Worm (Caenorhabditis elegans) whole organism, L3 larva: ENCODE data around the gene ccch-3.
A peak's percentile ranks its signal among the peaks of the same experiment; 100 is the strongest.

Experiments used
- R02D3.7 ChIP-seq: fragments of 150-350 bp; optimal IDR thresholded peaks from 2 replicates; lab custom pipeline; 2014; ENCODE audit warnings: missing biosample characterization, missing genetic modification characterization
- aly-2 ChIP-seq: fragments of 150-350 bp; optimal IDR thresholded peaks from 2 replicates; lab custom pipeline; 2014; ENCODE audit warnings: missing biosample characterization, missing genetic modification characterization
- ama-1 ChIP-seq: fragments of 150-350 bp; optimal IDR thresholded peaks from 2 replicates; lab custom pipeline; 2018
- ceh-16 ChIP-seq: sonication (generic microtip); optimal IDR thresholded peaks from 2 replicates; lab custom pipeline; 2017; ENCODE audit warnings: missing biosample characterization, missing genetic modification characterization
- daf-12 ChIP-seq: fragments of 150-350 bp; optimal IDR thresholded peaks from 2 replicates; lab custom pipeline; 2014; ENCODE audit warnings: missing biosample characterization, missing genetic modification reagents, missing genetic modification characterization
- egl-27 ChIP-seq: sonication (generic microtip); optimal IDR thresholded peaks from 4 replicates; lab custom pipeline; 2017; ENCODE audit warnings: missing biosample characterization, missing genetic modification reagents, missing genetic modification characterization
- elt-1 ChIP-seq: fragments of 150-350 bp; optimal IDR thresholded peaks from 2 replicates; lab custom pipeline; 2014; ENCODE audit warnings: missing biosample characterization, missing genetic modification characterization
- elt-2 ChIP-seq: sonication (generic microtip); optimal IDR thresholded peaks from 2 replicates; lab custom pipeline; 2016; ENCODE audit warnings: missing genetic modification reagents, mild to moderate bottlenecking, missing genetic modification characterization, missing compliant biosample characterization
- elt-3 ChIP-seq, 3 experiments: fragments of 150-350 bp in 1 of 3; sonication (generic microtip) in 2 of 3; optimal IDR thresholded peaks; 2 replicates in 2 of 3; 4 replicates in 1 of 3; lab custom pipeline; 2014 to 2017; ENCODE audit warnings: missing biosample characterization in 3 of 3, missing genetic modification characterization in 3 of 3
- eor-1 ChIP-seq, 2 experiments: fragments of 150-350 bp; optimal IDR thresholded peaks; 2 replicates each; lab custom pipeline; 2014 to 2018; ENCODE audit warnings: missing biosample characterization in 2 of 2, missing genetic modification characterization in 2 of 2
- fkh-10 ChIP-seq: sonication (generic microtip); optimal IDR thresholded peaks from 2 replicates; lab custom pipeline; 2017; ENCODE audit warnings: missing biosample characterization, missing genetic modification reagents, missing genetic modification characterization
- hmg-11 ChIP-seq: sonication (generic microtip); optimal IDR thresholded peaks from 2 replicates; lab custom pipeline; 2016; ENCODE audit warnings: missing genetic modification characterization, missing compliant biosample characterization
- jun-1 ChIP-seq: fragments of 150-350 bp; optimal IDR thresholded peaks from 2 replicates; lab custom pipeline; 2014; ENCODE audit warnings: missing biosample characterization, missing genetic modification reagents, missing genetic modification characterization
- lin-15B ChIP-seq: fragments of 150-350 bp; optimal IDR thresholded peaks from 2 replicates; lab custom pipeline; 2014; ENCODE audit warnings: missing biosample characterization, missing genetic modification characterization
- lin-39 ChIP-seq: fragments of 150-350 bp; optimal IDR thresholded peaks from 2 replicates; lab custom pipeline; 2018; ENCODE audit warnings: missing biosample characterization, missing genetic modification reagents, missing genetic modification characterization
- lsy-12 ChIP-seq: sonication (generic microtip); optimal IDR thresholded peaks from 2 replicates; lab custom pipeline; 2016; ENCODE audit warnings: mild to moderate bottlenecking, missing genetic modification characterization, missing compliant biosample characterization
- mdl-1 ChIP-seq: fragments of 150-350 bp; optimal IDR thresholded peaks from 2 replicates; lab custom pipeline; 2014; ENCODE audit warnings: missing biosample characterization, missing genetic modification characterization
- nhr-11 ChIP-seq: fragments of 150-350 bp; optimal IDR thresholded peaks from 2 replicates; lab custom pipeline; 2014; ENCODE audit warnings: missing biosample characterization, missing genetic modification characterization
- nhr-23 ChIP-seq: fragments of 150-350 bp; optimal IDR thresholded peaks from 2 replicates; lab custom pipeline; 2014; ENCODE audit warnings: missing biosample characterization, missing genetic modification reagents, missing genetic modification characterization
- nhr-237 ChIP-seq: fragments of 150-350 bp; optimal IDR thresholded peaks from 2 replicates; lab custom pipeline; 2014; ENCODE audit warnings: missing biosample characterization, missing genetic modification characterization
- nhr-28 ChIP-seq: fragments of 150-350 bp; optimal IDR thresholded peaks from 2 replicates; lab custom pipeline; 2014; ENCODE audit warnings: missing biosample characterization, missing genetic modification characterization
- nhr-77 ChIP-seq: fragments of 150-350 bp; optimal IDR thresholded peaks from 2 replicates; lab custom pipeline; 2014; ENCODE audit warnings: missing biosample characterization, missing genetic modification characterization
- pha-4 ChIP-seq: fragments of 150-350 bp; optimal IDR thresholded peaks from 2 replicates; lab custom pipeline; 2014; ENCODE audit warnings: missing biosample characterization, missing genetic modification reagents, missing genetic modification characterization
- sea-2 ChIP-seq: fragments of 150-350 bp; sonication (generic microtip); optimal IDR thresholded peaks from 4 replicates; lab custom pipeline; 2014; ENCODE audit warnings: missing biosample characterization, missing genetic modification reagents, missing genetic modification characterization
- skn-1 ChIP-seq: fragments of 150-350 bp; optimal IDR thresholded peaks from 2 replicates; lab custom pipeline; 2014; ENCODE audit warnings: missing biosample characterization, missing genetic modification characterization
- snpc-4 ChIP-seq: fragments of 150-350 bp; optimal IDR thresholded peaks from 2 replicates; lab custom pipeline; 2014; ENCODE audit warnings: missing biosample characterization, missing genetic modification characterization
- tbx-2 ChIP-seq: sonication (generic microtip); optimal IDR thresholded peaks from 2 replicates; lab custom pipeline; 2016; ENCODE audit warnings: mild to moderate bottlenecking, missing genetic modification characterization, missing compliant biosample characterization
- unc-39 ChIP-seq: sonication (generic microtip); optimal IDR thresholded peaks from 4 replicates; lab custom pipeline; 2017; ENCODE audit warnings: missing biosample characterization, missing genetic modification characterization
- zag-1 ChIP-seq: fragments of 150-350 bp; optimal IDR thresholded peaks from 2 replicates; lab custom pipeline; 2014; ENCODE audit warnings: missing biosample characterization, missing genetic modification characterization
- ztf-11 ChIP-seq: fragments of 150-350 bp; optimal IDR thresholded peaks from 2 replicates; lab custom pipeline; 2014; ENCODE audit warnings: missing biosample characterization, missing genetic modification characterization
- ztf-4 ChIP-seq: fragments of 150-350 bp; optimal IDR thresholded peaks from 2 replicates; lab custom pipeline; 2014; ENCODE audit warnings: missing biosample characterization, missing genetic modification characterization

ccch-3 gene

ce11 chrV:12696790-12697189, 37.3 kb upstream of the ccch-3 start:
- no peak for TF ChIP-seq nhr-237 (tag; lab: Kevin White, UChicago)
- TF ChIP-seq pha-4 (tag; lab: Kevin White, UChicago): no peak

DNA sequence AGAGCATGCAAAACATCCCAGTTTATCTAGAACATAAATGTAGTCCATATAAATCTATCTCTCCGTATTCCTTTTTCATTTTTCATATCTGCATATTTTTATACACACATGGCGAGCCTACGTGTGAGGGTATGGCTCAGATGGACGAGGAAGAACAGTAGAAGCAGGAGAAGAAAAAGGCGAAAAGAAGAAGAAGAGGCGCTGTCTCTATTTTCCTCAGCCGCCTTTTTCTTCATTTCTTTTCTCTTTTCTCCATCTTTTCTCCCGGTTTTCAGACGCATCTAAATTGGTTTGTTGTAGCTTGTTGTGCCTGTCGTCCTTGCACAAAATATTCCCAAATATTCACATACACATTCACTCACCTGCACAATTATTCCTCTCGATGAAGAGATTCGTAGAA, 36.5 kb upstream of the ccch-3 start, which contains the start of gene K10C8.4:
Gene K10C8.4 (plus strand): TSS at position 301 of the 400 bp plus-strand sequence.
- no peak for TF ChIP-seq lin-39 (tag; lab: Kevin White, UChicago)
- TF ChIP-seq daf-12 (tag; lab: Kevin White, UChicago): no peak
- TF ChIP-seq egl-27: no peak
- TF ChIP-seq hmg-11 (tag; lab: Kevin White, UChicago): peak; percentile 3
- no peak for TF ChIP-seq nhr-28 (tag; lab: Kevin White, UChicago)
- no peak for TF ChIP-seq lsy-12 (tag; lab: Kevin White, UChicago)
- TF ChIP-seq elt-2: no peak
- no peak for TF ChIP-seq nhr-77 (tag; lab: Kevin White, UChicago)

DNA sequence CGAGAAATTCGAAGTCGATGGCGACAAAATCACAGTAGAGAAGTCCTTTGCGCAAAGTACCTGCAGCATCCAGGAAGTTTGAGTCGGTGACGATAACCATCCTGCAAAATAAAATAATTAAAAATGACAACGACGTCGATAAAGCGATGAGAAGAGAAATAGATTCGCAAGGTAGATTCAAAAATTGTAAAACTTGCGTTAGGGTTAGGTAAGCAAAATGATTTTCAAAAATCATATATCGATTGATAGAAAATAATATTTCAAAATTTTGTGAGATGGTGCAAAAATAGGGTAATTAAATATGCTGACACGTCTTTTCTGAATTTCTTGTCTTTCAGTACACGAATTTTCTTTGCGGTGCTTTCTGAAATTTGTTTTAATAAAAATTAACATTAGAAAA, 35.7 kb upstream of the ccch-3 start, which contains the start of gene parn-1:
Gene parn-1 (minus strand): TSS at position 101 of the 400 bp plus-strand sequence.
- TF ChIP-seq jun-1 (tag; lab: Kevin White, UChicago): no peak
- TF ChIP-seq elt-1: no peak
- TF ChIP-seq lsy-12 (tag; lab: Kevin White, UChicago): no peak
- no peak for TF ChIP-seq nhr-11 (tag; lab: Kevin White, UChicago)
- TF ChIP-seq, all 47 proteins: peak for 0

DNA sequence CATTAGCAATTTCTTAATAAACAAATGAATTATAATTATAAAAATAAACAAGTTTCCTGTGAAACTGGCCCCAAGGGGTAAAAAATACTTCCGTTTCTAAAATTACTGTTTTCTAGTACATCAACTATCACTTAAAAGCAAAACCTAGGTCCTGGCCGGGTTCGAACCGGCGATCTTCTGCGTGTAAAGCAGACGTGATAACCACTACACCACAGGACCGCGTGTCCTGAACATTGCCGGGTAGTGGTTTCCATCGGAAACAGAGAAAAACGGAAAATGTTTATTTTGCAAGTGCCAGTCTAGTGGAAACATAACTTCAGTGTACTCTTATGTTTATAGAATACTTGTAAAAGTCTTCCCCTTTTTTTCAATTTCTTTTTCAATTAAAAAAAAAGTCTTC, 23.7 kb upstream of the ccch-3 start:
- TF ChIP-seq unc-39 (tag; lab: Kevin White, UChicago) (no peak), snpc-4 (tag; lab: Kevin White, UChicago) (no peak), skn-1 (tag; lab: Kevin White, UChicago) (no peak), ztf-11 (no peak), jun-1 (tag; lab: Kevin White, UChicago) (no peak), sea-2 (no peak)

DNA sequence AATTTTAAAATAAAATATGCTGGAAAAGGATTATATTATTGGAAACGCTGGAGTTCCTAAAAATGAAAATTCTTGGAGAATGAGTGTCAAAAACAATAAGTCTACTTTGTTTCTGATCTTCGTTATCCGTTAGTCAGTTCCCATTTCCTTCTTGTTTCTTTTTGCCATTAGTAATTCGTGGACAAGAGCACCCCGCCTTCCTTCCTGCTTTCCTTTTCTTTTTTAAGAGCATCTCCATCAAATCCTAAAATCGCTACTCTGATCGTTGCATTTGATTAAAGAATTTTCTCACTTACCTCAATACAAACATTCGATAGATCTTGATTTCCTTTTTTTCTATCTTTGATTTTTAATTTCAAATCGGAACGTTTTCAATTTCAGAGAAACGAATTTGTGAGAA, 20.3 kb upstream of the ccch-3 start, which contains the start of gene frpr-15:
Gene frpr-15 (plus strand): TSS at position 301 of the 400 bp plus-strand sequence.
- TF ChIP-seq ama-1 (lab: Kevin White, UChicago): no peak
- no peak for TF ChIP-seq eor-1 (tag; optimal IDR thresholded peaks at IDR 0.05; lab: Kevin White, UChicago)
- no peak for TF ChIP-seq mdl-1 (tag; lab: Kevin White, UChicago)
- TF ChIP-seq sea-2: no peak
- TF ChIP-seq tbx-2 (tag; lab: Kevin White, UChicago): no peak
- TF ChIP-seq ztf-4 (tag; lab: Kevin White, UChicago): no peak
- no peak for TF ChIP-seq elt-3 (tag; optimal IDR thresholded peaks at IDR 0.05; lab: Kevin White, UChicago)
- no peak for TF ChIP-seq ceh-16 (tag; lab: Kevin White, UChicago)
- no peak for TF ChIP-seq hmg-11 (tag; lab: Kevin White, UChicago)
- TF ChIP-seq aly-2 (tag; lab: Kevin White, UChicago): no peak
- TF ChIP-seq jun-1 (tag; lab: Kevin White, UChicago): no peak
- TF ChIP-seq fkh-10 (GFP tag; lab: Kevin White, UChicago): no peak

DNA sequence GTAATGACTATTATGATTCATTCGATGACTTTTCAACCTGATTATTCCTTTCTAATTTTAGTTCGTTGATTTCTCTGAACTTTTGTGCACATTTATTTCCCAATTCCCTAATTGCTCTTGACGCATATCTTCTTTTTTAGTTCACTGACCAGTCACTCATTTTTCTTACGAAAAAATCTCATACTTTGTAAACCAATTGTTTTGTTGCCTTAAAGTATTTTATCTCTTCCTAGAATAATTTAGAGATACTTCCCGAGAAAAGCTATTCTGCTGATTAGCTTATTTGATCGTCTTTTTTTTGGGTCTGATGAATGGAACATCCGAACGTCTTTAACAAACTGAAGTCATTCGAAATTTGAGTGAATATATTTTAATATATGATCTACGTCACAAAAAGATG, 19.8 kb upstream of the ccch-3 start:
- no peak for TF ChIP-seq R02D3.7 (tag; lab: Kevin White, UChicago)
- TF ChIP-seq daf-12 (tag; lab: Kevin White, UChicago): no peak
- TF ChIP-seq jun-1 (tag; lab: Kevin White, UChicago): no peak
- no peak for TF ChIP-seq lin-15B (tag; lab: Kevin White, UChicago)
- TF ChIP-seq unc-39 (tag; lab: Kevin White, UChicago): no peak
- no peak for TF ChIP-seq nhr-11 (tag; lab: Kevin White, UChicago)
- no peak for TF ChIP-seq pha-4 (tag; lab: Kevin White, UChicago)
- TF ChIP-seq nhr-23 (tag; lab: Kevin White, UChicago): no peak
- no peak for TF ChIP-seq sea-2
- no peak for TF ChIP-seq zag-1 (tag; lab: Kevin White, UChicago)

DNA sequence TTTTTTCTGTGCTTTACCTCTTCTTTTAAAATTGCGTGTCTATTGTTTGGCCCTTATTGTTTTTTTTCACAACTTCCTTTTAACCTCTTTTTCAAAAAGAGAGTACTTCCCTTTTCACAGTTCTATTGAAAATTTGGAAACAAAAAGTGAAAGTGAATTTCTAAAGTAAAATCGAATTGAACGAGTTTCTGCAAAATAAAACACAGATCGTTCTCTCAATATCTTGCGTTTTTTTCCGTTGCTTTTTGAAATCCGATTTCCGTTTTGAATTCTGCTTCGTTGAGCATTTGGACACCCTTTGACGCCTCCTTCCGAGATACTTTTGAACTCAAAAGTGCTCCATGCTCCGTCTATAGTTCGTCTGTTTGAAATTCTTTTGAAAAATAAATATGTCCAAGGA, 16.8 kb upstream of the ccch-3 start:
- TF ChIP-seq elt-1: no peak
- TF ChIP-seq fkh-10 (GFP tag; lab: Kevin White, UChicago): peak; percentile 57
